Worm (Caenorhabditis elegans): ENCODE results near the gene C44B9.3.

- no peak for TF ChIP-seq ztf-4 (tag; optimal IDR thresholded peaks at IDR 0.05)
- TF ChIP-seq elt-3 (tag; optimal IDR thresholded peaks at IDR 0.05), result no peak
- no peak for TF ChIP-seq nhr-237 (tag; optimal IDR thresholded peaks at IDR 0.05)
- no peak for TF ChIP-seq lsy-2 (tag; optimal IDR thresholded peaks at IDR 0.05)
- no peak for TF ChIP-seq snpc-4 (tag; optimal IDR thresholded peaks at IDR 0.05)
- TF ChIP-seq unc-62 (GFP tag; optimal IDR thresholded peaks at IDR 0.05), result no peak
- no peak for TF ChIP-seq ztf-11 (tag; optimal IDR thresholded peaks at IDR 0.05)
These were observed 29.2 kb upstream of the C44B9.3 start for ce11 chrIII:10909166-10909565.

Data from whole organism, L2 larva.